Worm (Caenorhabditis elegans) whole organism, L1 larva: Measurements from ENCODE around the gene F32A5.4.

ENCODE experiments used
- ceh-88 ChIP-seq: fragments of 200-800 bp; sonication (Bioruptor generic); IDR thresholded peaks from 2 replicates; pipeline ENCODE4 v1.3.6; 2022; ENCODE audit warnings: missing genetic modification characterization, missing compliant biosample characterization
- efl-1 ChIP-seq, 4 experiments: fragments of 150-350 bp; optimal IDR thresholded peaks in 3 of 4; peaks in 1 of 4; 1 replicate in 1 of 4; 2 replicates in 3 of 4; lab custom pipeline; 2014; ENCODE audit warnings: missing biosample characterization in 2 of 4, missing genetic modification characterization in 2 of 4, missing genetic modification reagents in 2 of 4
- mef-2 ChIP-seq: fragments of 150-350 bp; optimal IDR thresholded peaks from 2 replicates; lab custom pipeline; 2014; ENCODE audit warnings: missing biosample characterization, missing genetic modification characterization
- nhr-85 ChIP-seq: sonication (generic microtip); peaks from one replicate; lab custom pipeline; 2016; ENCODE audit warnings: missing genetic modification characterization, inconsistent platforms, missing compliant biosample characterization

F32A5.4 gene

DNA sequence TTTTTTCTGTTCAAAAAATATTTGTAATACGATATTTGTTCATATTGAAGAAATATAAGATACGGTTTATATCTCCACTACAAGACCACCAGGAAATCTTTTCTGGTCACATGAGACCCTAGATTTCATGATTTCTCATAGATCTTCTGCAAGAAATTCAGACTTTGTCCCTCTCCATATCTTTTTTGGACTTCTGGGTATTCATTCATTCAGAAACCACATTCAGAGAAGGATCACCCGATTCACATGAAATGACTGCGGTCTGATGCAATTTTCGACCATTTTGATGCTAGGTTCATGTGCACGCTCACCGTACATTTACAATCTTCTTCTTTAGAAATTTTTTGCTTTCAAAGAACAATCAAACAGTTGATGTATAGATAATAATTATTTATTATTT lies 50.9 kb downstream of the F32A5.4 start (continued):
- TF ChIP-seq efl-1 (optimal IDR thresholded peaks at IDR 0.05; lab: Kevin White, UChicago) (no peak), efl-1 (GFP tag; optimal IDR thresholded peaks at IDR 0.05 in 1 of 2; lab: Kevin White, UChicago) (no peak), mef-2 (tag; lab: Kevin White, UChicago) (no peak), nhr-85 (tag; lab: Kevin White, UChicago) (peak; percentile 80), ceh-88 (GFP tag; lab: Robert Waterston, UW) (no peak)
